Worm (Caenorhabditis elegans) whole organism, L2 larva: ENCODE results near the gene F53A2.1.

Experiments
- egl-27 ChIP-seq: sonication (generic microtip); optimal IDR thresholded peaks from 3 replicates; lab custom pipeline; 2017; ENCODE audit warnings: missing biosample characterization, missing genetic modification reagents, missing genetic modification characterization
- elt-3 ChIP-seq: sonication (generic microtip); optimal IDR thresholded peaks from 2 replicates; lab custom pipeline; 2017; ENCODE audit warnings: missing biosample characterization, missing genetic modification characterization
- lin-11 ChIP-seq: fragments of 150-350 bp; sonication (generic microtip); optimal IDR thresholded peaks from 2 replicates; lab custom pipeline; 2014; ENCODE audit warnings: missing biosample characterization, missing genetic modification characterization, inconsistent platforms, mixed read lengths
- skn-1 ChIP-seq: sonication (generic microtip); optimal IDR thresholded peaks from 2 replicates; lab custom pipeline; 2017; ENCODE audit warnings: missing biosample characterization, missing genetic modification characterization

ce11 chrIII:13272788-13273187, 51.9 kb downstream of the F53A2.1 start:
- TF ChIP-seq lin-11 (tag; lab: Kevin White, UChicago) (no peak), skn-1 (no peak), egl-27 (no peak), elt-3 (tag; lab: Kevin White, UChicago) (no peak)
